Worm (Caenorhabditis elegans): Measurements from ENCODE around the gene spe-39.

- no peak for TF ChIP-seq T22C8.4 (GFP tag; IDR thresholded peaks at IDR 0.05)
- no peak for TF ChIP-seq med-1 (GFP tag; optimal IDR thresholded peaks at IDR 0.05; ENCODE audit: insufficient read depth)
- TF ChIP-seq ztf-29 (GFP tag; IDR thresholded peaks at IDR 0.05), result no peak
- TF ChIP-seq ztf-23 (GFP tag; IDR thresholded peaks at IDR 0.05), result no peak
- no peak for TF ChIP-seq flt-1 (GFP tag; IDR thresholded peaks at IDR 0.05)
- TF ChIP-seq klf-2 (GFP tag; conservative IDR thresholded peaks at IDR 0.05), result no peak
- TF ChIP-seq tab-1 (GFP tag; IDR thresholded peaks at IDR 0.05), result no peak
These were observed 49.1 kb upstream of the spe-39 start for ce11 chrV:6736108-6736507.
